Worm (Caenorhabditis elegans): ENCODE measurements around the gene Y82E9BL.18.
"Not testable (repeated sequence)": the region's sequence is repeated elsewhere in the genome, so short reads cannot be mapped to it uniquely, and the experiment has no call there.

Gene Y82E9BL.18

DNA sequence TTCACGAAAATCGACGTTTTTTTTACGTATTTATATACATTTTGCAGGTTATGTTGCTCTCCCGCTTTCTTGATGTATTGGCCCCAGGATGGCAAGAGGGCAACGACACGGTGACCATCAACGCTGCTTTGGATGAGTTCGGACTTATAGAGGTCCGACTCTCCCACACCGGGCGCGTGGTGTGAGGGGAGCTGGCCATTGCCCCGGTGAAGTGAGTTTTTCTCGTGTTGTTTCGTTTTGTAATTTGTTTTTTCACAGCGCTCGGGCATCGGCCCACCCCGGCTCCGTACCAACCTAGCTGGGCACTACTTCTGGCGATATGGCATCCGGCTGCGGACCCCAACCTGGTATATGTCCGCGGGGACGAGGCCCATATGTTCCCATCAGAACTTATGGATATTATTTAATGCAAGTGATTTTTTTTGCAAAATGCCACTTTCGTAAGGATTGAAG lies 47.8 kb downstream of the Y82E9BL.18 start, which contains the start of gene Y82E9BR.20:
Y82E9BR.20 (plus strand) TSS at position 51 of the 453 bp plus-strand sequence.
- no peak for TF ChIP-seq sem-4 (tag; optimal IDR thresholded peaks at IDR 0.05)
- TF ChIP-seq aly-2 (tag; optimal IDR thresholded peaks at IDR 0.05) = no peak
- TF ChIP-seq crh-2 (tag; optimal IDR thresholded peaks at IDR 0.05) = no peak
- no peak for TF ChIP-seq fos-1 (tag; optimal IDR thresholded peaks at IDR 0.05)
- TF ChIP-seq blmp-1 (tag; optimal IDR thresholded peaks at IDR 0.05; ENCODE audit: insufficient read depth) = no peak
- no peak for TF ChIP-seq sma-3 (GFP tag; optimal IDR thresholded peaks at IDR 0.05)

DNA sequence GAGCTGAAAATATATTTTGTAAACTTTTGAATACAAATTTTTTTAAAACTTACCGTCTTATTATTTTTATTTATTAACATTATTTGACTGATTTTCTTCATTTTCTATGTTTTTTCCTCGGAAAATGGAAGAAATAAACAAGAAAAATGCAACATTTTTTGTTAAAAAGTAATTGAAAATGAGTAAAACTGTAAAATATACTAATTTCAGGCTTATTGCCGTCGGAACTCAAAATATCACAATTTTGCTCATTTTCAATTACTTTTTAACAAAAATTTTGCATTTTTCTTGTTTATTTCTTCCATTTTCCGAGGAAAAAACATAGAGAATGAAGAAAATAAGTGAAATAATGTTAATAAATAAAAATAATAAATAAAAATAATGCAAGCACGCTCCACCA lies 48.9 kb downstream of the Y82E9BL.18 start, which contains the start of gene Y82E9BR.10:
Y82E9BR.10 (minus strand) TSS at position 101 of the 400 bp plus-strand sequence.
- not testable (repeated sequence) for TF ChIP-seq sma-9 (GFP tag; optimal IDR thresholded peaks at IDR 0.05); sma-9 (tag; optimal IDR thresholded peaks at IDR 0.05); F13H6.1 (tag; optimal IDR thresholded peaks at IDR 0.05); mbf-1 (tag; optimal IDR thresholded peaks at IDR 0.05)

DNA sequence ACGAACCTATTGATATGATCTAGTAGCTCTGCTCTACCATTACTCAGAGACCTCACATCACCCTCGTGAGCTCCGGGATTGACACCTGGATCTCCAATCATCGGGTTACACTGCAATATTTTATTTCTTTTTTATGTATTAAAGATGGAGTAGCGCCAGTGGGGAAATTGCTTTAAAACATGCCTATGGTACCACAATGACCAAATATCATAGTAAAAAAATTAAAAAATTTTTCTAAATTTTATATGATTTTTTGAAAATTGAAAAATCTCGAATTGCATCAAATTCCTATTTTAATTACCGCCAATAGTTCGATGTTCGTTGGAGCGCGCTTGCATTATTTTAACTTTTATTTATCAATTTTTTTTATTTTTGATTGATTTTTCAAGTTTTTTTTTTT lies 51.3 kb downstream of the Y82E9BL.18 start, which contains the start of gene pals-40:
pals-40 (minus strand) TSS at position 101 of the 400 bp plus-strand sequence.
- not testable (repeated sequence) for TF ChIP-seq elt-3, aly-2, nhr-11 (tag; optimal IDR thresholded peaks at IDR 0.05)

Measured in whole organism, L2 larva.